Worm (Caenorhabditis elegans) whole organism, early embryonic: ENCODE results near the gene F46B3.15.

Experiments used
- B0310.2 ChIP-seq: sonication (generic microtip); optimal IDR thresholded peaks from 2 replicates; lab custom pipeline; 2016; ENCODE audit warnings: mild to moderate bottlenecking, missing genetic modification characterization, missing compliant biosample characterization
- F13C5.2 ChIP-seq: sonication (generic microtip); optimal IDR thresholded peaks from 2 replicates; lab custom pipeline; 2017; ENCODE audit warnings: mild to moderate bottlenecking, missing genetic modification characterization, inconsistent platforms, missing compliant biosample characterization
- aly-1 ChIP-seq: sonication (generic microtip); optimal IDR thresholded peaks from 2 replicates; lab custom pipeline; 2016; ENCODE audit warnings: missing genetic modification characterization, missing compliant biosample characterization
- ama-1 ChIP-seq: fragments of 150-350 bp; optimal IDR thresholded peaks from 2 replicates; lab custom pipeline; 2014
- ceh-13 ChIP-seq: fragments of 200-800 bp; sonication (Bioruptor generic); optimal IDR thresholded peaks from 2 replicates; lab custom pipeline; 2018; ENCODE audit warnings: mild to moderate bottlenecking, missing genetic modification characterization, missing compliant biosample characterization
- ceh-36 ChIP-seq: sonication (generic microtip); optimal IDR thresholded peaks from 2 replicates; lab custom pipeline; 2016; ENCODE audit warnings: missing genetic modification characterization, inconsistent platforms, missing compliant biosample characterization
- ets-7 ChIP-seq: sonication (generic microtip); optimal IDR thresholded peaks from 2 replicates; lab custom pipeline; 2016; ENCODE audit warnings: missing genotype, missing genetic modification characterization, missing compliant biosample characterization
- flt-1 ChIP-seq: fragments of 200-800 bp; sonication (Bioruptor generic); IDR thresholded peaks from 2 replicates; pipeline ENCODE4 v1.3.6; 2022; ENCODE audit warnings: missing genetic modification characterization, missing compliant biosample characterization
- hmbx-1 ChIP-seq: sonication (generic microtip); optimal IDR thresholded peaks from 2 replicates; lab custom pipeline; 2016; ENCODE audit warnings: mild to moderate bottlenecking, missing genetic modification characterization, missing compliant biosample characterization
- hmg-4 ChIP-seq: fragments of 200-800 bp; sonication (Bioruptor generic); optimal IDR thresholded peaks from 2 replicates; lab custom pipeline; 2018; ENCODE audit warnings: mild to moderate bottlenecking, missing genetic modification characterization, missing compliant biosample characterization
- hnd-1 ChIP-seq: sonication (generic microtip); optimal IDR thresholded peaks from 2 replicates; lab custom pipeline; 2016; ENCODE audit warnings: missing genetic modification characterization, missing compliant biosample characterization
- pes-1 ChIP-seq: fragments of 200-800 bp; sonication (Bioruptor generic); IDR thresholded peaks from 2 replicates; pipeline ENCODE4 v1.3.6; 2022; ENCODE audit warnings: missing genetic modification reagents, missing genetic modification characterization, missing compliant biosample characterization
- scrt-1 ChIP-seq: fragments of 200-800 bp; sonication (Bioruptor generic); IDR thresholded peaks from 2 replicates; pipeline ENCODE4 v1.3.6; 2022; ENCODE audit warnings: missing genetic modification characterization, missing compliant biosample characterization
- sea-1 ChIP-seq: fragments of 200-800 bp; sonication (Bioruptor generic); conservative IDR thresholded peaks from 2 replicates; pipeline ENCODE4 v1.3.6; 2022; ENCODE audit warnings: missing genetic modification characterization, missing compliant biosample characterization
- tbx-11 ChIP-seq: fragments of 200-800 bp; sonication (Bioruptor generic); IDR thresholded peaks from 2 replicates; pipeline ENCODE4 v1.3.6; 2022; ENCODE audit warnings: missing genetic modification characterization, missing compliant biosample characterization
- tbx-37 ChIP-seq: fragments of 200-800 bp; sonication (Bioruptor generic); conservative IDR thresholded peaks from 2 replicates; pipeline ENCODE4 v1.3.6; 2022; ENCODE audit warnings: missing genetic modification reagents, missing genetic modification characterization, missing compliant biosample characterization
- tra-4 ChIP-seq: sonication (generic microtip); optimal IDR thresholded peaks from 2 replicates; lab custom pipeline; 2017; ENCODE audit warnings: missing genetic modification characterization, missing compliant biosample characterization

The F46B3.15 gene

ce11 chrV:20599795-20600194 lies 33.7 kb downstream of the F46B3.15 start, which contains the start of gene col-163:
Gene col-163, plus strand, starts transcription at chrV:20600095.
- TF ChIP-seq ceh-36 (tag; lab: Kevin White, UChicago): no peak
- no peak for TF ChIP-seq ets-7 (tag; lab: Kevin White, UChicago)
- TF ChIP-seq ama-1 (lab: Kevin White, UChicago): no peak
- TF ChIP-seq hnd-1 (tag; lab: Kevin White, UChicago): no peak
- TF ChIP-seq B0310.2 (tag; lab: Kevin White, UChicago): no peak
- no peak for TF ChIP-seq tra-4

- TF ChIP-seq hnd-1 (tag; lab: Kevin White, UChicago) (no peak), B0310.2 (tag; lab: Kevin White, UChicago) (no peak), ama-1 (lab: Kevin White, UChicago) (no peak), pes-1 (GFP tag; lab: Robert Waterston, UW) (no peak), scrt-1 (GFP tag; lab: Robert Waterston, UW) (no peak), ceh-36 (tag; lab: Kevin White, UChicago) (no peak), tra-4 (no peak), tbx-11 (GFP tag; lab: Robert Waterston, UW) (no peak), tbx-37 (GFP tag; lab: Robert Waterston, UW) (no peak), sea-1 (no peak), ceh-13 (GFP tag; lab: Kevin White, UChicago) (no peak), flt-1 (GFP tag; lab: Robert Waterston, UW) (no peak), aly-1 (no peak), hmg-4 (GFP tag; lab: Kevin White, UChicago) (no peak), hmbx-1 (tag; lab: Kevin White, UChicago) (no peak), ets-7 (tag; lab: Kevin White, UChicago) (no peak), F13C5.2 (tag; lab: Kevin White, UChicago) (no peak)
These were observed 36.4 kb downstream of the F46B3.15 start, which contains the start of gene F46B3.1 for ce11 chrV:20597076-20597475. Gene F46B3.1, minus strand, starts transcription at chrV:20597176.

ce11 chrV:20595653-20596052 lies 37.9 kb downstream of the F46B3.15 start, which contains the start of gene F26F2.11:
Gene F26F2.11, minus strand, starts transcription at chrV:20595753.
- TF ChIP-seq pes-1 (GFP tag; lab: Robert Waterston, UW): no peak

ce11 chrV:20594746-20595145 lies 38.8 kb downstream of the F46B3.15 start, which contains the start of gene F26F2.10:
Gene F26F2.10, minus strand, starts transcription at chrV:20594846.
- TF ChIP-seq hnd-1 (tag; lab: Kevin White, UChicago): no peak
- TF ChIP-seq tbx-37 (GFP tag; lab: Robert Waterston, UW): no peak
- no peak for TF ChIP-seq ama-1 (lab: Kevin White, UChicago)
- TF ChIP-seq tra-4: no peak
- TF ChIP-seq B0310.2 (tag; lab: Kevin White, UChicago): no peak
- no peak for TF ChIP-seq hmg-4 (GFP tag; lab: Kevin White, UChicago)
- no peak for TF ChIP-seq F13C5.2 (tag; lab: Kevin White, UChicago)
- no peak for TF ChIP-seq sea-1
- TF ChIP-seq ceh-36 (tag; lab: Kevin White, UChicago): no peak
- TF ChIP-seq ceh-13 (GFP tag; lab: Kevin White, UChicago): no peak
- no peak for TF ChIP-seq scrt-1 (GFP tag; lab: Robert Waterston, UW)
- TF ChIP-seq pes-1 (GFP tag; lab: Robert Waterston, UW): no peak
- TF ChIP-seq flt-1 (GFP tag; lab: Robert Waterston, UW): no peak
- TF ChIP-seq tbx-11 (GFP tag; lab: Robert Waterston, UW): no peak
- no peak for TF ChIP-seq ets-7 (tag; lab: Kevin White, UChicago)
- TF ChIP-seq aly-1: no peak
